Fruit fly (Drosophila melanogaster) whole organism, wandering third instar larva: ENCODE measurements around the gene CG32099.

Experiments used
- Dfd ChIP-seq: fragments of >200 bp; optimal IDR thresholded peaks from 2 replicates; lab custom pipeline; 2017; ENCODE audit warnings: missing biosample characterization, missing genetic modification characterization
- Dif ChIP-seq: fragments of 200-275, 200-300 bp; sonication (Bioruptor generic); optimal IDR thresholded peaks from 2 replicates; lab custom pipeline; 2018; ENCODE audit warnings: missing biosample characterization, missing genetic modification characterization; ENCODE audit not compliant: partially characterized antibody
- Hr78 ChIP-seq: fragments of >200 bp; optimal IDR thresholded peaks from 2 replicates; lab custom pipeline; 2017; ENCODE audit warnings: missing biosample characterization, missing genetic modification characterization
- OdsH ChIP-seq: fragments of 200-800 bp; sonication (Bioruptor generic); optimal IDR thresholded peaks from 2 replicates; lab custom pipeline; 2016; ENCODE audit warnings: missing biosample characterization, mild to moderate bottlenecking, missing genetic modification characterization
- dl ChIP-seq, 2 experiments: fragments of 175-275, 200-275 bp in 1 of 2; fragments of 200-275 bp in 1 of 2; sonication (Bioruptor generic); optimal IDR thresholded peaks; lab custom pipeline; 2018; ENCODE audit warnings: mild to moderate bottlenecking in 2 of 2, missing biosample characterization in 2 of 2, missing genetic modification characterization in 2 of 2, moderate library complexity in 2 of 2; ENCODE audit not compliant: partially characterized antibody in 2 of 2, insufficient read depth in 1 of 2
- ey ChIP-seq: fragments of 200-800 bp; sonication (Bioruptor generic); optimal IDR thresholded peaks from 2 replicates; lab custom pipeline; 2016; ENCODE audit warnings: missing biosample characterization, missing genetic modification characterization
- psq ChIP-seq: fragments of 200-800 bp; sonication (Bioruptor generic); optimal IDR thresholded peaks from 3 replicates; lab custom pipeline; 2017; ENCODE audit warnings: missing biosample characterization, mild to moderate bottlenecking, missing genetic modification characterization, moderate library complexity

DNA sequence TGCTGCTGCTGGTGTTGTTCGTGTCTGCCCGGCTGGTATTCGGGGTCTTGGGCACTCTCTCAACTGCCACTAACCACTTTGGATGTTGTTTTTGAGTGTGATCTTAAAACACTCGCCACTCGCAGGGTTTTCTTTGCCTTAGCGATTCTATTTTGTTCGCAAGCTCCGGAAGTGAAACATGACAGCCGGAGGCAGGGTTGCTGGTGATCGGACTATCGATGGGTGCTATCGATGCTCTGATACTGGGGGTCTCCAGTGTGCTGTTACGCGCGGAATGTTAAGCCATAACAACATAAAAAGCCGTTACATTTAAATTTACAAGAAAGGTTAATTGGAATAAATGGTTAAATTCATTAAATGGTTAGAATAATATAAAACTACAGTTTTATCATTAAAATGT is 24.1 kb upstream of the CG32099 start, which contains the start of gene yps:
- no peak for TF ChIP-seq Hr78 (GFP tag; lab: Kevin White, UChicago)
- peak; percentile 67 for TF ChIP-seq ey
- no peak for TF ChIP-seq dl (GFP tag; optimal IDR thresholded peaks at IDR 0.05; lab: Kevin White, UChicago; ENCODE audit: insufficient read depth in 1 of 2, partially characterized antibody in 2 of 2)
- TF ChIP-seq psq = peak; percentile 72
- no peak for TF ChIP-seq Dfd (GFP tag; lab: Kevin White, UChicago)
- peak; percentile 90 for TF ChIP-seq OdsH
- no peak for TF ChIP-seq Dif
